Worm (Caenorhabditis elegans) whole organism, young adult: ENCODE results near the gene exh-1.

ENCODE experiments used
- B0336.3 ChIP-seq: fragments of 200-800 bp; sonication (Bioruptor generic); IDR thresholded peaks from 2 replicates; pipeline ENCODE4 v1.3.6; 2022; ENCODE audit warnings: missing genetic modification characterization, missing compliant biosample characterization
- F49E8.2 ChIP-seq: sonication (generic microtip); optimal IDR thresholded peaks from 3 replicates; lab custom pipeline; 2017; ENCODE audit warnings: missing genetic modification characterization, mild to moderate bottlenecking, missing compliant biosample characterization, antibody characterized with exemption, moderate library complexity; ENCODE audit not compliant: insufficient read depth
- F52B5.7 ChIP-seq: sonication (generic microtip); optimal IDR thresholded peaks from 2 replicates; lab custom pipeline; 2016; ENCODE audit warnings: mild to moderate bottlenecking, missing genetic modification characterization, missing compliant biosample characterization
- F57A8.1 ChIP-seq: fragments of 200-800 bp; sonication (Bioruptor generic); optimal IDR thresholded peaks from 2 replicates; lab custom pipeline; 2018; ENCODE audit warnings: mild to moderate bottlenecking, missing genetic modification characterization, moderate library complexity, missing compliant biosample characterization
- K12H6.12 ChIP-seq: fragments of 200-800 bp; sonication (Bioruptor generic); optimal IDR thresholded peaks from 2 replicates; lab custom pipeline; 2018; ENCODE audit warnings: mild to moderate bottlenecking, missing genetic modification characterization, missing compliant biosample characterization
- T26A5.8 ChIP-seq: sonication (generic microtip); optimal IDR thresholded peaks from 2 replicates; lab custom pipeline; 2016; ENCODE audit warnings: missing genetic modification characterization, missing compliant biosample characterization
- Y53G8AR.9 ChIP-seq: fragments of 200-800 bp; sonication (Bioruptor generic); conservative IDR thresholded peaks from 2 replicates; pipeline ENCODE4 v1.3.6; 2022; ENCODE audit warnings: missing genetic modification reagents, missing genetic modification characterization, missing compliant biosample characterization
- ama-1 ChIP-seq, 3 experiments: fragments of 150-350 bp in 1 of 3; sonication (generic microtip) in 2 of 3; optimal IDR thresholded peaks; 2 replicates each; lab custom pipeline; 2014 to 2018; ENCODE audit warnings: missing biosample characterization in 2 of 3, missing genetic modification characterization in 2 of 3, missing genetic modification reagents in 2 of 3
- atf-7 ChIP-seq: sonication (generic microtip); optimal IDR thresholded peaks from 2 replicates; lab custom pipeline; 2017; ENCODE audit warnings: mild to moderate bottlenecking, missing genetic modification characterization, missing compliant biosample characterization
- attf-3 ChIP-seq: fragments of 200-800 bp; sonication (Bioruptor generic); conservative IDR thresholded peaks from 2 replicates; pipeline ENCODE4 v1.3.6; 2022; ENCODE audit warnings: missing genetic modification reagents, missing genetic modification characterization, missing compliant biosample characterization
- ccch-3 ChIP-seq: fragments of 200-800 bp; sonication (Bioruptor generic); optimal IDR thresholded peaks from 2 replicates; lab custom pipeline; 2018; ENCODE audit warnings: mild to moderate bottlenecking, missing genetic modification characterization, missing compliant biosample characterization
- die-1 ChIP-seq: sonication (generic microtip); optimal IDR thresholded peaks from 2 replicates; lab custom pipeline; 2016; ENCODE audit warnings: missing genotype, mild to moderate bottlenecking, missing genetic modification characterization, missing compliant biosample characterization
- dox-1 ChIP-seq: fragments of 200-800 bp; sonication (Bioruptor generic); IDR thresholded peaks from 2 replicates; pipeline ENCODE4 v1.3.6; 2022; ENCODE audit warnings: missing genetic modification reagents, missing genetic modification characterization, missing compliant biosample characterization
- egrh-3 ChIP-seq: fragments of 200-800 bp; sonication (Bioruptor generic); IDR thresholded peaks from 2 replicates; pipeline ENCODE4 v1.3.6; 2022; ENCODE audit warnings: missing genetic modification reagents, missing genetic modification characterization, missing compliant biosample characterization
- ekl-4 ChIP-seq: fragments of 200-800 bp; sonication (Bioruptor generic); IDR thresholded peaks from 2 replicates; pipeline ENCODE4 v1.3.6; 2022; ENCODE audit warnings: missing genetic modification reagents, missing genetic modification characterization, missing compliant biosample characterization
- him-1 ChIP-seq: sonication (generic microtip); optimal IDR thresholded peaks from 2 replicates; lab custom pipeline; 2016; ENCODE audit warnings: missing genotype, missing genetic modification reagents, missing genetic modification characterization, missing compliant biosample characterization
- hlh-12 ChIP-seq: sonication (generic microtip); optimal IDR thresholded peaks from 2 replicates; lab custom pipeline; 2016; ENCODE audit warnings: missing genetic modification characterization, missing compliant biosample characterization
- hlh-26 ChIP-seq: fragments of 200-800 bp; sonication (Bioruptor generic); conservative IDR thresholded peaks from 2 replicates; pipeline ENCODE4 v1.3.6; 2022; ENCODE audit warnings: missing genetic modification reagents, missing genetic modification characterization, missing compliant biosample characterization
- hmg-20 ChIP-seq: fragments of 200-800 bp; sonication (Bioruptor generic); IDR thresholded peaks from 2 replicates; pipeline ENCODE4 v1.3.6; 2022; ENCODE audit warnings: missing genetic modification reagents, missing genetic modification characterization, missing compliant biosample characterization
- lag-1 ChIP-seq: fragments of 200-800 bp; sonication (Bioruptor generic); IDR thresholded peaks from 2 replicates; pipeline ENCODE4 v1.3.6; 2022; ENCODE audit warnings: missing genetic modification reagents, missing genetic modification characterization, missing compliant biosample characterization
- lir-1 ChIP-seq: fragments of 200-800 bp; sonication (Bioruptor generic); conservative IDR thresholded peaks from 2 replicates; pipeline ENCODE4 v1.3.6; 2022; ENCODE audit warnings: missing genetic modification reagents, missing genetic modification characterization, missing compliant biosample characterization
- lsl-1 ChIP-seq: fragments of 200-800 bp; sonication (Bioruptor generic); optimal IDR thresholded peaks from 2 replicates; lab custom pipeline; 2018; ENCODE audit warnings: mild to moderate bottlenecking, missing genetic modification characterization, moderate library complexity, missing compliant biosample characterization
- madf-3 ChIP-seq: fragments of 200-800 bp; sonication (Bioruptor generic); IDR thresholded peaks from 2 replicates; pipeline ENCODE4 v1.3.6; 2022; ENCODE audit warnings: missing genetic modification reagents, missing genetic modification characterization, missing compliant biosample characterization
- madf-8 ChIP-seq: fragments of 200-800 bp; sonication (Bioruptor generic); conservative IDR thresholded peaks from 2 replicates; pipeline ENCODE4 v1.3.6; 2022; ENCODE audit warnings: missing genetic modification reagents, missing genetic modification characterization, missing compliant biosample characterization
- nfya-1 ChIP-seq: sonication (generic microtip); optimal IDR thresholded peaks from 2 replicates; lab custom pipeline; 2017; ENCODE audit warnings: antibody characterized with exemption, missing compliant biosample characterization, missing genetic modification characterization, borderline replicate concordance; ENCODE audit not compliant: insufficient read depth
- nhr-120 ChIP-seq: fragments of 200-800 bp; sonication (Bioruptor generic); IDR thresholded peaks from 2 replicates; pipeline ENCODE4 v1.3.6; 2022; ENCODE audit warnings: missing genetic modification characterization, missing compliant biosample characterization
- nhr-179 ChIP-seq: sonication (generic microtip); optimal IDR thresholded peaks from 2 replicates; lab custom pipeline; 2016; ENCODE audit warnings: mild to moderate bottlenecking, missing genetic modification characterization, missing compliant biosample characterization
- nhr-80 ChIP-seq: sonication (generic microtip); optimal IDR thresholded peaks from 2 replicates; lab custom pipeline; 2016; ENCODE audit warnings: missing genetic modification characterization, missing compliant biosample characterization
- rpc-1 ChIP-seq, 2 experiments: fragments of 150-350 bp in 1 of 2; sonication (generic microtip) in 1 of 2; optimal IDR thresholded peaks; 2 replicates each; lab custom pipeline; 2014 to 2018; ENCODE audit warnings: missing biosample characterization in 1 of 2, missing genetic modification characterization in 1 of 2, missing genetic modification reagents in 1 of 2, missing genotype in 1 of 2
- sea-2 ChIP-seq: fragments of 200-800 bp; sonication (Bioruptor generic); IDR thresholded peaks from 2 replicates; pipeline ENCODE4 v1.3.6; 2022; ENCODE audit warnings: missing genetic modification characterization, missing compliant biosample characterization
- zfh-2 ChIP-seq: fragments of 200-800 bp; sonication (Bioruptor generic); conservative IDR thresholded peaks from 2 replicates; pipeline ENCODE4 v1.3.6; 2022; ENCODE audit warnings: missing genetic modification reagents, missing genetic modification characterization, missing compliant biosample characterization
- zim-3 ChIP-seq: sonication (generic microtip); optimal IDR thresholded peaks from 2 replicates; lab custom pipeline; 2017; ENCODE audit warnings: mild to moderate bottlenecking, missing genetic modification characterization, moderate library complexity, missing compliant biosample characterization

exh-1 gene

ce11 chrV:3114973-3115372 is 41.9 kb upstream of the exh-1 start, which contains the start of gene Y73C8C.3:
Gene Y73C8C.3 (plus strand): TSS chrV:3115273.
- TF ChIP-seq nfya-1 (no peak), lsl-1 (GFP tag; lab: Kevin White, UChicago) (no peak), hmg-20 (GFP tag; lab: Robert Waterston, UW) (no peak), ama-1 (optimal IDR thresholded peaks at IDR 0.05; lab: Kevin White, UChicago) (no peak), ama-1 (GFP tag; optimal IDR thresholded peaks at IDR 0.05; lab: Kevin White, UChicago) (no peak), attf-3 (no peak), lag-1 (no peak), him-1 (no peak), nhr-179 (no peak), T26A5.8 (tag; lab: Kevin White, UChicago) (no peak), hlh-26 (GFP tag; lab: Robert Waterston, UW) (no peak), F52B5.7 (tag; lab: Kevin White, UChicago) (no peak), zfh-2 (GFP tag; lab: Robert Waterston, UW) (no peak), madf-3 (no peak), lir-1 (GFP tag; lab: Robert Waterston, UW) (no peak), die-1 (tag; lab: Kevin White, UChicago) (no peak), K12H6.12 (tag; lab: Kevin White, UChicago) (no peak), B0336.3 (no peak), ccch-3 (no peak)
- TF ChIP-seq, all 124 proteins: peak for 0

- TF ChIP-seq nhr-80 (tag; lab: Kevin White, UChicago) (peak; percentile 33), lsl-1 (GFP tag; lab: Kevin White, UChicago) (no peak)
- TF ChIP-seq, all 124 proteins: peak for 1
Measured at ce11 chrV:3118167-3118566, 38.7 kb upstream of the exh-1 start, which contains the start of gene clec-210. Gene clec-210 (plus strand): TSS chrV:3118377.

ce11 chrV:3119185-3119584 is 37.7 kb upstream of the exh-1 start:
- 0 out of 2 replicates have a peak, but pooled peaks have one; percentile 34 for TF ChIP-seq dox-1
- TF ChIP-seq K12H6.12 (tag; lab: Kevin White, UChicago) = no peak
- peak; percentile 50 for TF ChIP-seq nhr-80 (tag; lab: Kevin White, UChicago)
- TF ChIP-seq F57A8.1 (GFP tag; lab: Kevin White, UChicago) = no peak
- no peak for TF ChIP-seq madf-8

ce11 chrV:3121743-3122142 is 35.1 kb upstream of the exh-1 start, which contains the start of gene srt-56:
Gene srt-56 (minus strand): TSS chrV:3121843.
- no peak for TF ChIP-seq sea-2 (GFP tag; lab: Robert Waterston, UW)
- no peak for TF ChIP-seq hlh-12 (tag; lab: Kevin White, UChicago)
- no peak for TF ChIP-seq ekl-4 (GFP tag; lab: Robert Waterston, UW)
- TF ChIP-seq egrh-3 (GFP tag; lab: Robert Waterston, UW) = no peak
- no peak for TF ChIP-seq madf-8
- no peak for TF ChIP-seq F49E8.2 (tag; lab: Kevin White, UChicago)
- no peak for TF ChIP-seq Y53G8AR.9 (GFP tag; lab: Robert Waterston, UW)
- TF ChIP-seq F57A8.1 (GFP tag; lab: Kevin White, UChicago) = no peak
- no peak for TF ChIP-seq T26A5.8 (tag; lab: Kevin White, UChicago)
- no peak for TF ChIP-seq lir-1 (GFP tag; lab: Robert Waterston, UW)
- TF ChIP-seq rpc-1 (optimal IDR thresholded peaks at IDR 0.05; lab: Kevin White, UChicago) = no peak
- no peak for TF ChIP-seq rpc-1 (tag; optimal IDR thresholded peaks at IDR 0.05; lab: Kevin White, UChicago)
- no peak for TF ChIP-seq zim-3 (tag; lab: Kevin White, UChicago)
- no peak for TF ChIP-seq nhr-120 (GFP tag; lab: Robert Waterston, UW)
- TF ChIP-seq atf-7 (tag; lab: Kevin White, UChicago) = no peak
